Fruit fly (Drosophila melanogaster) whole organism, embryonic: Measurements from ENCODE around the gene spg.
A peak's percentile ranks its signal among the peaks of the same experiment; 100 is the strongest.

Experiments
- Atf3 ChIP-seq: fragments of 200-800 bp; sonication (Bioruptor generic); optimal IDR thresholded peaks from 3 replicates; lab custom pipeline; 2016; ENCODE audit warnings: missing biosample characterization, missing genetic modification characterization
- Atf6 ChIP-seq: fragments of 200-800 bp; sonication (Bioruptor generic); IDR thresholded peaks from 2 replicates; pipeline ENCODE4 v1.3.6; 2022; ENCODE audit warnings: missing biosample characterization, missing genetic modification characterization
- Awh ChIP-seq: fragments of 200-800 bp; sonication (Bioruptor generic); IDR thresholded peaks from 2 replicates; pipeline ENCODE4, ENCODE4 v1.3.6; 2022; ENCODE audit warnings: missing biosample characterization, missing genetic modification characterization
- B-H1 ChIP-seq: fragments of 200-800 bp; sonication (Bioruptor generic); IDR thresholded peaks from 3 replicates; pipeline ENCODE4 v1.3.6; 2022; ENCODE audit warnings: missing biosample characterization, missing genetic modification characterization
- CG10267 ChIP-seq: fragments of 200-800 bp; sonication (Bioruptor generic); optimal IDR thresholded peaks from 2 replicates; lab custom pipeline; 2018; ENCODE audit warnings: missing biosample characterization, mild to moderate bottlenecking, missing genetic modification characterization, moderate library complexity
- CG10959 ChIP-seq: fragments of 200-800 bp; sonication (Bioruptor generic); IDR thresholded peaks from 2 replicates; pipeline ENCODE4 v1.3.6; 2022; ENCODE audit warnings: missing biosample characterization, missing genetic modification characterization
- CG11085 ChIP-seq: fragments of 200-800 bp; sonication (Bioruptor generic); IDR thresholded peaks from 2 replicates; pipeline ENCODE4 v1.3.6; 2022; ENCODE audit warnings: missing biosample characterization, missing genetic modification characterization
- CG11398 ChIP-seq: fragments of 200-800 bp; sonication (Bioruptor generic); optimal IDR thresholded peaks from 2 replicates; lab custom pipeline; 2016; ENCODE audit warnings: missing biosample characterization, missing genetic modification characterization
- CG12104 ChIP-seq: fragments of 200-800 bp; sonication (Bioruptor generic); optimal IDR thresholded peaks from 3 replicates; lab custom pipeline; 2016; ENCODE audit warnings: missing biosample characterization, missing genetic modification characterization
- CG13775 ChIP-seq: fragments of 200-800 bp; sonication (Bioruptor generic); optimal IDR thresholded peaks from 3 replicates; lab custom pipeline; 2017; ENCODE audit warnings: missing biosample characterization, mild to moderate bottlenecking, missing genetic modification characterization
- CG15269 ChIP-seq: fragments of 200-800 bp; sonication (Bioruptor generic); optimal IDR thresholded peaks from 2 replicates; lab custom pipeline; 2018; ENCODE audit warnings: missing biosample characterization, mild to moderate bottlenecking, missing genetic modification characterization, moderate library complexity
- CG18262 ChIP-seq: fragments of 200-800 bp; optimal IDR thresholded peaks from 3 replicates; lab custom pipeline; 2019; ENCODE audit warnings: missing biosample characterization, mild to moderate bottlenecking, missing genetic modification characterization, moderate library complexity
- CG3163 ChIP-seq: fragments of 200-800 bp; sonication (Bioruptor generic); optimal IDR thresholded peaks from 3 replicates; lab custom pipeline; 2016; ENCODE audit warnings: missing biosample characterization, missing genetic modification characterization
- CG32532 ChIP-seq: fragments of 200-800 bp; sonication (Bioruptor generic); IDR thresholded peaks from 2 replicates; pipeline ENCODE4 v1.3.6; 2022; ENCODE audit warnings: missing biosample characterization, missing genetic modification characterization
- CG3281 ChIP-seq: fragments of 200-800 bp; sonication (Bioruptor generic); optimal IDR thresholded peaks from 3 replicates; lab custom pipeline; 2017; ENCODE audit warnings: missing biosample characterization, mild to moderate bottlenecking, missing genetic modification characterization
- CG4328 ChIP-seq: fragments of 200-800 bp; sonication (Bioruptor generic); optimal IDR thresholded peaks from 3 replicates; lab custom pipeline; 2017; ENCODE audit warnings: missing biosample characterization, missing genetic modification reagents, missing genetic modification characterization
- CG5180 ChIP-seq: fragments of 200-800 bp; sonication (Bioruptor generic); optimal IDR thresholded peaks from 3 replicates; lab custom pipeline; 2017; ENCODE audit warnings: missing biosample characterization, missing genetic modification characterization, mild to moderate bottlenecking, moderate library complexity, missing genetic modification reagents
- CG5953 ChIP-seq: fragments of 200-800 bp; sonication (Bioruptor generic); IDR thresholded peaks from 2 replicates; pipeline ENCODE4 v1.3.6; 2022; ENCODE audit warnings: missing biosample characterization, missing genetic modification characterization
- CG7271 ChIP-seq: fragments of 200-800 bp; sonication (Bioruptor generic); optimal IDR thresholded peaks from 2 replicates; lab custom pipeline; 2018; ENCODE audit warnings: missing biosample characterization, mild to moderate bottlenecking, missing genetic modification characterization, moderate library complexity
- CG8944 ChIP-seq: fragments of 200-800 bp; sonication (Bioruptor generic); optimal IDR thresholded peaks from 3 replicates; lab custom pipeline; 2016; ENCODE audit warnings: missing biosample characterization, missing genetic modification characterization
- CG9817 ChIP-seq: fragments of 200-800 bp; sonication (Bioruptor generic); optimal IDR thresholded peaks from 2 replicates; lab custom pipeline; 2018; ENCODE audit warnings: missing biosample characterization, mild to moderate bottlenecking, missing genetic modification characterization, moderate library complexity
- CG9876 ChIP-seq: fragments of 200-800 bp; sonication (Bioruptor generic); optimal IDR thresholded peaks from 2 replicates; lab custom pipeline; 2016; ENCODE audit warnings: missing biosample characterization, missing genetic modification characterization
- Dfd ChIP-seq, 2 experiments: fragments of >200 bp; optimal IDR thresholded peaks; 2 replicates each; lab custom pipeline; 2017; ENCODE audit warnings: missing biosample characterization in 2 of 2, missing genetic modification characterization in 2 of 2
- Dip2 ChIP-seq: fragments of 200-800 bp; sonication (Bioruptor generic); IDR thresholded peaks from 2 replicates; pipeline ENCODE4 v1.3.6; 2022; ENCODE audit warnings: missing biosample characterization, missing genetic modification characterization
- Dp ChIP-seq: fragments of 200-800 bp; sonication (Bioruptor generic); optimal IDR thresholded peaks from 2 replicates; lab custom pipeline; 2018; ENCODE audit warnings: missing biosample characterization, mild to moderate bottlenecking, missing genetic modification characterization, moderate library complexity
- Ets65A ChIP-seq: fragments of 200-800 bp; sonication (Bioruptor generic); peaks from one replicate; lab custom pipeline; 2016; ENCODE audit warnings: missing biosample characterization, missing genetic modification characterization
- Fer2 ChIP-seq: fragments of 200-800 bp; sonication (Bioruptor generic); optimal IDR thresholded peaks from 2 replicates; lab custom pipeline; 2018; ENCODE audit warnings: missing biosample characterization, mild to moderate bottlenecking, missing genetic modification characterization, moderate library complexity
- Gug ChIP-seq: fragments of 200-800 bp; sonication (Bioruptor generic); IDR thresholded peaks from 4 replicates; pipeline ENCODE4 v1.3.6; 2022; ENCODE audit warnings: missing biosample characterization, missing genetic modification characterization
- Lhr ChIP-seq: fragments of 200-800 bp; sonication (Bioruptor generic); optimal IDR thresholded peaks from 3 replicates; lab custom pipeline; 2017; ENCODE audit warnings: mild to moderate bottlenecking, missing biosample characterization, missing genetic modification reagents, missing genetic modification characterization
- NFAT ChIP-seq: fragments of 200-800 bp; sonication (Bioruptor generic); IDR thresholded peaks from 2 replicates; pipeline ENCODE4 v1.3.6; 2022; ENCODE audit warnings: missing biosample characterization, missing genetic modification characterization
- Neu2 ChIP-seq: fragments of 200-800 bp; sonication (Bioruptor generic); optimal IDR thresholded peaks from 3 replicates; lab custom pipeline; 2016; ENCODE audit warnings: missing biosample characterization, missing genetic modification characterization, borderline replicate concordance
- Rx ChIP-seq: fragments of 200-800 bp; sonication (Bioruptor generic); IDR thresholded peaks from 2 replicates; pipeline ENCODE4 v1.3.6; 2022; ENCODE audit warnings: missing biosample characterization, missing genetic modification characterization
- Scr ChIP-seq: fragments of 200-800 bp; sonication (Bioruptor generic); IDR thresholded peaks from 2 replicates; pipeline ENCODE4 v1.3.6; 2022; ENCODE audit warnings: missing biosample characterization, missing genetic modification characterization; ENCODE audit not compliant: partially characterized antibody
- Sox100B ChIP-seq: fragments of 200-800 bp; sonication (Bioruptor generic); optimal IDR thresholded peaks from 3 replicates; lab custom pipeline; 2018; ENCODE audit warnings: missing biosample characterization, mild to moderate bottlenecking, missing genetic modification characterization
- Usf ChIP-seq: fragments of 200-800 bp; sonication (Bioruptor generic); optimal IDR thresholded peaks from 2 replicates; lab custom pipeline; 2017; ENCODE audit warnings: missing genotype, missing biosample characterization, missing genetic modification characterization
- crol ChIP-seq: fragments of 200-800 bp; sonication (Bioruptor generic); IDR thresholded peaks from 2 replicates; pipeline ENCODE4 v1.3.6; 2022; ENCODE audit warnings: missing biosample characterization, missing genetic modification characterization
- danr ChIP-seq: fragments of 200-800 bp; sonication (Bioruptor generic); IDR thresholded peaks from 2 replicates; pipeline ENCODE4 v1.3.6; 2022; ENCODE audit warnings: missing biosample characterization, missing genetic modification characterization
- dati ChIP-seq: fragments of 200-800 bp; sonication (Bioruptor generic); IDR thresholded peaks from 2 replicates; pipeline ENCODE4 v1.3.6; 2022; ENCODE audit warnings: missing biosample characterization, missing genetic modification characterization
- grau ChIP-seq: fragments of 200-800 bp; optimal IDR thresholded peaks from 3 replicates; lab custom pipeline; 2019; ENCODE audit warnings: missing biosample characterization, mild to moderate bottlenecking, missing genetic modification characterization, moderate library complexity
- grn ChIP-seq: fragments of 200-800 bp; sonication (Bioruptor generic); optimal IDR thresholded peaks from 3 replicates; lab custom pipeline; 2017; ENCODE audit warnings: missing biosample characterization, missing genetic modification characterization
- hb ChIP-seq: fragments of 200-800 bp; sonication (Bioruptor generic); IDR thresholded peaks from 3 replicates; pipeline ENCODE4 v1.3.6; 2022; ENCODE audit warnings: missing biosample characterization, missing genetic modification characterization; ENCODE audit not compliant: partially characterized antibody
- jumu ChIP-seq: fragments of 200-800 bp; sonication (Bioruptor generic); optimal IDR thresholded peaks from 3 replicates; lab custom pipeline; 2016; ENCODE audit warnings: missing biosample characterization, missing genetic modification characterization
- klu ChIP-seq: fragments of 200-800 bp; sonication (Bioruptor generic); IDR thresholded peaks from 2 replicates; pipeline ENCODE4 v1.3.6; 2022; ENCODE audit warnings: missing biosample characterization, missing genetic modification characterization
- luna ChIP-seq: fragments of 200-800 bp; sonication (Bioruptor generic); optimal IDR thresholded peaks from 2 replicates; lab custom pipeline; 2016; ENCODE audit warnings: missing biosample characterization, missing genetic modification characterization
- oc ChIP-seq: fragments of 200-800 bp; sonication (Bioruptor generic); optimal IDR thresholded peaks from 2 replicates; lab custom pipeline; 2018; ENCODE audit warnings: missing biosample characterization, mild to moderate bottlenecking, missing genetic modification characterization, moderate library complexity
- odd ChIP-seq: fragments of 200-800 bp; sonication (Bioruptor generic); optimal IDR thresholded peaks from 2 replicates; lab custom pipeline; 2017; ENCODE audit warnings: missing biosample characterization, mild to moderate bottlenecking, missing genetic modification characterization
- pita ChIP-seq: fragments of 200-800 bp; sonication (Bioruptor generic); optimal IDR thresholded peaks from 2 replicates; lab custom pipeline; 2017; ENCODE audit warnings: missing biosample characterization, mild to moderate bottlenecking, missing genetic modification characterization
- sd ChIP-seq: fragments of 200-800 bp; sonication (Bioruptor generic); optimal IDR thresholded peaks from 3 replicates; lab custom pipeline; 2018; ENCODE audit warnings: missing biosample characterization, mild to moderate bottlenecking, missing genetic modification characterization, moderate library complexity
- slbo ChIP-seq: fragments of 200-800 bp; sonication (Bioruptor generic); IDR thresholded peaks from 2 replicates; pipeline ENCODE4 v1.3.6; 2022; ENCODE audit warnings: missing biosample characterization, missing genetic modification characterization
- slou ChIP-seq: fragments of 200-800 bp; sonication (Bioruptor generic); optimal IDR thresholded peaks from 3 replicates; lab custom pipeline; 2016; ENCODE audit warnings: missing biosample characterization, missing genetic modification characterization
- so ChIP-seq: fragments of 200-800 bp; sonication (Bioruptor generic); IDR thresholded peaks from 3 replicates; pipeline ENCODE4 v1.3.6; 2022; ENCODE audit warnings: missing biosample characterization, missing genetic modification characterization
- zf30C ChIP-seq: fragments of 200-800 bp; sonication (Bioruptor generic); optimal IDR thresholded peaks from 3 replicates; lab custom pipeline; 2018; ENCODE audit warnings: missing biosample characterization, mild to moderate bottlenecking, missing genetic modification characterization

The spg gene

DNA sequence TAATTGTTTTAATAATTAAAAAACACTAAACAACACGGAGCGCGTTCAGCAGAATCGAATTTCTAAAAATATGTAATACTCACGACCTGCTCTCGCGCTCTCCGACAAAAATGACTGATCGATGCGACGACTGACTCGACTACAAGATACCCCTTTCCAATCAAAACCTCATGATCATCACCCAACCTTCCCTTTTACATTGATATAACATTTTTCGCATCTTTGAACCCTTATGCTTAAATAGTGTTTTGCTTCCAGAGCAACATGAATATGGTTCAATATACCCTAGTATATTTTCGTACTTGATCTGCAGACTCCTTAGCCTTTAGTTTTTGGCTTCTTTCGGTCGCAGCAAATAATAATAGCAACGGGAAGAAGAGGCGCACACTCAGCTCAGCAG is 66.7 kb downstream of the spg start (continued):
- TF ChIP-seq Dfd (GFP tag; optimal IDR thresholded peaks at IDR 0.05; lab: Kevin White, UChicago) (no peak), CG11398 (peak; percentile 26), Sox100B (GFP tag; lab: Kevin White, UChicago) (no peak), danr (GFP tag; lab: Robert Waterston, UW) (peak; percentile 72), CG9876 (peak; percentile 59), Usf (GFP tag; lab: Kevin White, UChicago) (peak; percentile 30), CG10959 (GFP tag; lab: Robert Waterston, UW) (peak; percentile 29; the same call in 1 of the 2 replicates), Rx (GFP tag; lab: Robert Waterston, UW) (peak; percentile 62), Atf6 (GFP tag; lab: Robert Waterston, UW) (peak; percentile 82), klu (GFP tag; lab: Robert Waterston, UW) (no peak), crol (GFP tag; lab: Robert Waterston, UW) (no peak), slou (GFP tag; lab: Kevin White, UChicago) (peak; percentile 24), CG4328 (GFP tag; lab: Kevin White, UChicago) (no peak), Atf3 (peak; percentile 24), Lhr (GFP tag; lab: Kevin White, UChicago) (no peak), grau (tag; lab: Kevin White, UChicago) (peak; percentile 76), odd (GFP tag; lab: Kevin White, UChicago) (peak; percentile 7), jumu (peak; percentile 75), NFAT (peak; percentile 68), Ets65A (GFP tag; lab: Kevin White, UChicago) (peak; percentile 96), CG5180 (GFP tag; lab: Kevin White, UChicago) (no peak), CG3163 (GFP tag; lab: Kevin White, UChicago) (peak; percentile 40), pita (no peak), slbo (GFP tag; lab: Robert Waterston, UW) (peak; percentile 82), CG10267 (tag; lab: Kevin White, UChicago) (peak; percentile 54), CG15269 (tag; lab: Kevin White, UChicago) (peak; percentile 73), CG18262 (tag; lab: Kevin White, UChicago) (peak; percentile 79), sd (tag; lab: Kevin White, UChicago) (peak; percentile 33), so (GFP tag; lab: Robert Waterston, UW) (peak; percentile 80; the same call in 2 of the 3 replicates), oc (peak; percentile 76), CG5953 (peak; percentile 80), CG8944 (GFP tag; lab: Kevin White, UChicago) (peak; percentile 74), Fer2 (tag; lab: Kevin White, UChicago) (no peak), luna (no peak), CG13775 (GFP tag; lab: Kevin White, UChicago) (peak; percentile 46), zf30C (GFP tag; lab: Kevin White, UChicago) (no peak), Dip2 (no peak), Dp (no peak), hb (peak; percentile 25; the same call in 1 of the 3 replicates), CG12104 (GFP tag; lab: Kevin White, UChicago) (no peak), Gug (GFP tag; lab: Robert Waterston, UW) (peak; percentile 83), CG3281 (GFP tag; lab: Kevin White, UChicago) (peak; percentile 22), CG9817 (peak; percentile 56), CG32532 (GFP tag; lab: Robert Waterston, UW) (peak; percentile 79), Scr (no peak), Awh (GFP tag; lab: Robert Waterston, UW) (peak; percentile 78; the same call in 1 of the 2 replicates), CG11085 (GFP tag; lab: Robert Waterston, UW) (peak; percentile 24; the same call in 1 of the 2 replicates), Neu2 (GFP tag; lab: Kevin White, UChicago) (no peak), CG7271 (tag; lab: Kevin White, UChicago) (no peak), B-H1 (GFP tag; lab: Robert Waterston, UW) (peak; percentile 68), grn (no peak), dati (peak; percentile 69)
